Worm (Caenorhabditis elegans): ENCODE results near the gene flap-1.

flap-1 gene

ce11 chrIII:6969781-6970342 is 41.2 kb upstream of the flap-1 start (continued):
- TF ChIP-seq pqm-1 (tag; optimal IDR thresholded peaks at IDR 0.05) (no peak), nhr-10 (tag; optimal IDR thresholded peaks at IDR 0.05) (no peak), spr-3 (GFP tag; optimal IDR thresholded peaks at IDR 0.05) (no peak), nhr-28 (tag; optimal IDR thresholded peaks at IDR 0.05) (no peak), F49E8.2 (tag; optimal IDR thresholded peaks at IDR 0.05; ENCODE audit: borderline replicate concordance) (peak; percentile 90), ceh-44 (GFP tag; IDR thresholded peaks at IDR 0.05) (no peak), Y105C5A.15 (GFP tag; IDR thresholded peaks at IDR 0.05) (no peak), lin-15B (tag; optimal IDR thresholded peaks at IDR 0.05) (no peak), duxl-1 (tag; optimal IDR thresholded peaks at IDR 0.05; ENCODE audit: poor library complexity) (no peak), mdl-1 (tag; optimal IDR thresholded peaks at IDR 0.05) (no peak), dmd-9 (GFP tag; IDR thresholded peaks at IDR 0.05) (no peak), vab-7 (GFP tag; IDR thresholded peaks at IDR 0.05) (no peak), jun-1 (tag; optimal IDR thresholded peaks at IDR 0.05) (no peak), rbr-2 (tag; optimal IDR thresholded peaks at IDR 0.05) (no peak), aly-2 (tag; optimal IDR thresholded peaks at IDR 0.05) (no peak), zfp-3 (GFP tag; conservative IDR thresholded peaks at IDR 0.05) (peak; percentile 34; the same call in 1 of the 2 replicates), dve-1 (tag; optimal IDR thresholded peaks at IDR 0.05; ENCODE audit: insufficient read depth) (no peak), mdt-29 (GFP tag; IDR thresholded peaks at IDR 0.05) (no peak), aha-1 (tag) (peak; percentile 20), ceh-62 (tag; optimal IDR thresholded peaks at IDR 0.05) (no peak), Y75B8A.6 (GFP tag; IDR thresholded peaks at IDR 0.05) (0 out of 2 replicates have a peak, but pooled peaks have one; percentile 24), F26F4.8 (GFP tag; conservative IDR thresholded peaks at IDR 0.05) (no peak), nhr-11 (tag; optimal IDR thresholded peaks at IDR 0.05) (no peak), ces-1 (GFP tag; optimal IDR thresholded peaks at IDR 0.05) (no peak), nhr-41 (GFP tag; IDR thresholded peaks at IDR 0.05) (no peak), snpc-4 (tag; optimal IDR thresholded peaks at IDR 0.05) (no peak)

- no peak for TF ChIP-seq mxl-2 (GFP tag; conservative IDR thresholded peaks at IDR 0.05)
- no peak for TF ChIP-seq vab-7 (GFP tag; IDR thresholded peaks at IDR 0.05)
- TF ChIP-seq dmd-8 (GFP tag; IDR thresholded peaks at IDR 0.05), result no peak
- TF ChIP-seq dmd-9 (GFP tag; IDR thresholded peaks at IDR 0.05), result no peak
- TF ChIP-seq aha-1 (tag), result peak; percentile 7
These were observed 40.5 kb upstream of the flap-1 start, which contains the start of gene F31E3.12 for ce11 chrIII:6969090-6969489. Gene F31E3.12 (plus strand): TSS chrIII:6969390.

- no peak for TF ChIP-seq set-16 (GFP tag; IDR thresholded peaks at IDR 0.05)
- no peak for TF ChIP-seq ctbp-1 (GFP tag; IDR thresholded peaks at IDR 0.05)
- no peak for TF ChIP-seq spr-1 (tag; optimal IDR thresholded peaks at IDR 0.05)
- no peak for TF ChIP-seq unc-39 (tag; optimal IDR thresholded peaks at IDR 0.05)
- no peak for TF ChIP-seq mxl-2 (GFP tag; conservative IDR thresholded peaks at IDR 0.05)
- no peak for TF ChIP-seq Y75B8A.6 (GFP tag; IDR thresholded peaks at IDR 0.05)
- TF ChIP-seq tag-97 (GFP tag; IDR thresholded peaks at IDR 0.05), result no peak
- TF ChIP-seq dmd-6 (GFP tag; IDR thresholded peaks at IDR 0.05), result no peak
- TF ChIP-seq ceh-44 (GFP tag; IDR thresholded peaks at IDR 0.05), result no peak
- no peak for TF ChIP-seq nhr-25 (tag; optimal IDR thresholded peaks at IDR 0.05; ENCODE audit: borderline replicate concordance, insufficient read depth)
- no peak for TF ChIP-seq daf-16 (GFP tag; optimal IDR thresholded peaks at IDR 0.05)
- TF ChIP-seq daf-16 (tag; optimal IDR thresholded peaks at IDR 0.05), result no peak
- no peak for TF ChIP-seq ztf-7 (tag; optimal IDR thresholded peaks at IDR 0.05)
- TF ChIP-seq nhr-11 (tag; optimal IDR thresholded peaks at IDR 0.05), result no peak
- TF ChIP-seq F26F4.8 (GFP tag; conservative IDR thresholded peaks at IDR 0.05), result no peak
- no peak for TF ChIP-seq mdt-29 (GFP tag; IDR thresholded peaks at IDR 0.05)
These were observed 40.0 kb upstream of the flap-1 start for ce11 chrIII:6968655-6969054.
